Fruit fly (Drosophila melanogaster) whole organism, pupa: ENCODE data around the gene Ir92a.

Experiments used
- CG10348 ChIP-seq: fragments of 200-800 bp; sonication (Bioruptor generic); IDR thresholded peaks from 2 replicates; pipeline ENCODE4 v1.3.6; 2022; ENCODE audit warnings: missing biosample characterization, missing genetic modification characterization
- CG15710 ChIP-seq: fragments of 200-800 bp; sonication (Bioruptor generic); optimal IDR thresholded peaks from 2 replicates; lab custom pipeline; 2018; ENCODE audit warnings: missing biosample characterization, mild to moderate bottlenecking, missing genetic modification characterization, moderate library complexity
- CG4496 ChIP-seq: fragments of 200-800 bp; sonication (Bioruptor generic); IDR thresholded peaks from 3 replicates; pipeline ENCODE4 v1.3.6; 2022; ENCODE audit warnings: missing biosample characterization, missing genetic modification characterization
- CG8159 ChIP-seq: fragments of 200-800 bp; sonication (Bioruptor generic); optimal IDR thresholded peaks from 3 replicates; lab custom pipeline; 2018; ENCODE audit warnings: missing biosample characterization, mild to moderate bottlenecking, missing genetic modification characterization, moderate library complexity
- CG8301 ChIP-seq: fragments of 200-800 bp; sonication (Bioruptor generic); optimal IDR thresholded peaks from 2 replicates; lab custom pipeline; 2018; ENCODE audit warnings: missing biosample characterization, mild to moderate bottlenecking, missing genetic modification characterization
- CG9948 ChIP-seq: fragments of 200-800 bp; sonication (Bioruptor generic); optimal IDR thresholded peaks from 2 replicates; lab custom pipeline; 2018; ENCODE audit warnings: missing biosample characterization, mild to moderate bottlenecking, missing genetic modification characterization, moderate library complexity
- EcR ChIP-seq: fragments of 200-800 bp; sonication (Bioruptor generic); optimal IDR thresholded peaks from 3 replicates; lab custom pipeline; 2019; ENCODE audit warnings: missing biosample characterization, missing genetic modification characterization, mild to moderate bottlenecking, moderate library complexity, missing genetic modification reagents
- Pif1B ChIP-seq: fragments of 200-800 bp; sonication (Bioruptor generic); optimal IDR thresholded peaks from 3 replicates; lab custom pipeline; 2016; ENCODE audit warnings: missing biosample characterization, missing genetic modification characterization
- Snoo ChIP-seq: fragments of 200-800 bp; sonication (Bioruptor generic); optimal IDR thresholded peaks from 3 replicates; lab custom pipeline; 2017; ENCODE audit warnings: missing biosample characterization, mild to moderate bottlenecking, missing genetic modification characterization, inconsistent platforms

dm6 chr3R:20291106-20291505, 47.7 kb upstream of the Ir92a start:
- TF ChIP-seq CG15710 (tag; lab: Kevin White, UChicago) (no peak), CG8159 (tag; lab: Kevin White, UChicago) (no peak), Snoo (no peak), CG10348 (GFP tag; lab: Robert Waterston, UW) (no peak), CG8301 (tag; lab: Kevin White, UChicago) (no peak), Pif1B (GFP tag; lab: Kevin White, UChicago) (no peak), EcR (GFP tag; lab: Kevin White, UChicago) (peak; percentile 22), CG9948 (tag; lab: Kevin White, UChicago) (no peak), CG4496 (GFP tag; lab: Robert Waterston, UW) (no peak)
